Fruit fly (Drosophila melanogaster) whole organism, embryonic: Measurements from ENCODE around the gene CHES-1-like.
A peak's percentile ranks its signal among the peaks of the same experiment; 100 is the strongest.

Source experiments
- Ada2b ChIP-seq: fragments of 200-800 bp; sonication (Bioruptor generic); IDR thresholded peaks from 2 replicates; pipeline ENCODE4 v1.3.6; 2022; ENCODE audit warnings: missing biosample characterization, missing genetic modification characterization
- CG10267 ChIP-seq: fragments of 200-800 bp; sonication (Bioruptor generic); optimal IDR thresholded peaks from 2 replicates; lab custom pipeline; 2018; ENCODE audit warnings: missing biosample characterization, mild to moderate bottlenecking, missing genetic modification characterization, moderate library complexity
- CG11504 ChIP-seq: fragments of 200-800 bp; sonication (Bioruptor generic); optimal IDR thresholded peaks from 3 replicates; lab custom pipeline; 2019; ENCODE audit warnings: missing biosample characterization, mild to moderate bottlenecking, missing genetic modification characterization, moderate library complexity
- CG12391 ChIP-seq: fragments of 200-800 bp; sonication (Bioruptor generic); optimal IDR thresholded peaks from 3 replicates; lab custom pipeline; 2018; ENCODE audit warnings: missing biosample characterization, mild to moderate bottlenecking, missing genetic modification characterization, moderate library complexity
- CG13624 ChIP-seq: fragments of 200-800 bp; sonication (Bioruptor generic); optimal IDR thresholded peaks from 2 replicates; lab custom pipeline; 2016; ENCODE audit warnings: missing biosample characterization, missing genetic modification characterization
- CG14667 ChIP-seq: fragments of 200-800 bp; sonication (Bioruptor generic); IDR thresholded peaks from 2 replicates; pipeline ENCODE4 v1.3.6; 2022; ENCODE audit warnings: missing biosample characterization, missing genetic modification characterization
- CG1603 ChIP-seq: fragments of 200-800 bp; sonication (Bioruptor generic); optimal IDR thresholded peaks from 2 replicates; lab custom pipeline; 2019; ENCODE audit warnings: missing biosample characterization, mild to moderate bottlenecking, missing genetic modification characterization, moderate library complexity
- CG17186 ChIP-seq: fragments of 200-800 bp; sonication (Bioruptor generic); optimal IDR thresholded peaks from 3 replicates; lab custom pipeline; 2017; ENCODE audit warnings: missing biosample characterization, missing genetic modification reagents, missing genetic modification characterization
- CG17359 ChIP-seq: fragments of 200-800 bp; sonication (Bioruptor generic); optimal IDR thresholded peaks from 3 replicates; lab custom pipeline; 2018; ENCODE audit warnings: missing biosample characterization, mild to moderate bottlenecking, missing genetic modification characterization, moderate library complexity
- CG17912 ChIP-seq: fragments of 200-800 bp; sonication (Bioruptor generic); optimal IDR thresholded peaks from 2 replicates; lab custom pipeline; 2018; ENCODE audit warnings: missing biosample characterization, mild to moderate bottlenecking, missing genetic modification characterization
- CG1832 ChIP-seq: fragments of 200-800 bp; sonication (Bioruptor generic); optimal IDR thresholded peaks from 2 replicates; lab custom pipeline; 2017; ENCODE audit warnings: missing biosample characterization, mild to moderate bottlenecking, missing genetic modification characterization, inconsistent platforms
- CG2116 ChIP-seq: fragments of 200-800 bp; sonication (Bioruptor generic); optimal IDR thresholded peaks from 3 replicates; lab custom pipeline; 2018; ENCODE audit warnings: missing biosample characterization, mild to moderate bottlenecking, missing genetic modification characterization
- CG2678 ChIP-seq: fragments of 200-800 bp; sonication (Bioruptor generic); optimal IDR thresholded peaks from 3 replicates; lab custom pipeline; 2019; ENCODE audit warnings: missing biosample characterization, mild to moderate bottlenecking, missing genetic modification characterization, moderate library complexity
- CG30020 ChIP-seq: fragments of 200-800 bp; optimal IDR thresholded peaks from 2 replicates; lab custom pipeline; 2019; ENCODE audit warnings: missing biosample characterization, mild to moderate bottlenecking, missing genetic modification characterization, moderate library complexity
- CG32532 ChIP-seq: fragments of 200-800 bp; sonication (Bioruptor generic); IDR thresholded peaks from 2 replicates; pipeline ENCODE4 v1.3.6; 2022; ENCODE audit warnings: missing biosample characterization, missing genetic modification characterization
- CG4617 ChIP-seq: fragments of 200-800 bp; sonication (Bioruptor generic); optimal IDR thresholded peaks from 3 replicates; lab custom pipeline; 2016; ENCODE audit warnings: missing biosample characterization, missing genetic modification characterization, borderline replicate concordance
- CG4707 ChIP-seq: fragments of 200-800 bp; sonication (Bioruptor generic); optimal IDR thresholded peaks from 2 replicates; lab custom pipeline; 2018; ENCODE audit warnings: missing biosample characterization, mild to moderate bottlenecking, missing genetic modification characterization, moderate library complexity
- CG5245 ChIP-seq: fragments of 200-800 bp; sonication (Bioruptor generic); optimal IDR thresholded peaks from 3 replicates; lab custom pipeline; 2016; ENCODE audit warnings: missing biosample characterization, missing genetic modification characterization
- CG7839 ChIP-seq: fragments of 200-800 bp; sonication (Bioruptor generic); optimal IDR thresholded peaks from 3 replicates; lab custom pipeline; 2018; ENCODE audit warnings: missing biosample characterization, mild to moderate bottlenecking, missing genetic modification characterization, moderate library complexity
- CG9817 ChIP-seq: fragments of 200-800 bp; sonication (Bioruptor generic); optimal IDR thresholded peaks from 2 replicates; lab custom pipeline; 2018; ENCODE audit warnings: missing biosample characterization, mild to moderate bottlenecking, missing genetic modification characterization, moderate library complexity
- CTCF ChIP-seq: fragments of 200-800 bp; sonication (Bioruptor generic); optimal IDR thresholded peaks from 2 replicates; lab custom pipeline; 2017; ENCODE audit warnings: missing biosample characterization, mild to moderate bottlenecking, missing genetic modification characterization, moderate library complexity
- D19A ChIP-seq: fragments of 200-800 bp; optimal IDR thresholded peaks from 3 replicates; lab custom pipeline; 2019; ENCODE audit warnings: missing biosample characterization, mild to moderate bottlenecking, missing genetic modification characterization, moderate library complexity
- Dbx ChIP-seq: fragments of 200-800 bp; sonication (Bioruptor generic); IDR thresholded peaks from 3 replicates; pipeline ENCODE4 v1.3.6; 2022; ENCODE audit warnings: missing biosample characterization, missing genetic modification characterization
- ERR ChIP-seq: fragments of 200-800 bp; sonication (Bioruptor generic); optimal IDR thresholded peaks from 2 replicates; lab custom pipeline; 2016; ENCODE audit warnings: missing biosample characterization, missing genetic modification characterization
- H2.0 ChIP-seq: fragments of 200-800 bp; sonication (Bioruptor generic); IDR thresholded peaks from 2 replicates; pipeline ENCODE4 v1.3.6; 2022; ENCODE audit warnings: missing biosample characterization, missing genetic modification characterization
- HHEX ChIP-seq: fragments of 200-800 bp; sonication (Bioruptor generic); optimal IDR thresholded peaks from 3 replicates; lab custom pipeline; 2017; ENCODE audit warnings: missing biosample characterization, mild to moderate bottlenecking, missing genetic modification characterization, missing genetic modification reagents
- Kr ChIP-seq: fragments of 200-800 bp; sonication (Bioruptor generic); optimal IDR thresholded peaks from 2 replicates; lab custom pipeline; 2017; ENCODE audit warnings: missing biosample characterization, mild to moderate bottlenecking, missing genetic modification characterization
- Nf-YA ChIP-seq: fragments of 200-800 bp; sonication (Bioruptor generic); IDR thresholded peaks from 2 replicates; pipeline ENCODE4 v1.3.6; 2022; ENCODE audit warnings: missing biosample characterization, missing genetic modification characterization
- Nf-YC ChIP-seq: fragments of 200-800 bp; optimal IDR thresholded peaks from 3 replicates; lab custom pipeline; 2019; ENCODE audit warnings: missing biosample characterization, mild to moderate bottlenecking, missing genetic modification characterization, moderate library complexity
- Sin3A ChIP-seq: fragments of >200 bp; optimal IDR thresholded peaks from 2 replicates; lab custom pipeline; 2018
- Sox100B ChIP-seq: fragments of 200-800 bp; sonication (Bioruptor generic); optimal IDR thresholded peaks from 3 replicates; lab custom pipeline; 2018; ENCODE audit warnings: missing biosample characterization, mild to moderate bottlenecking, missing genetic modification characterization
- ac ChIP-seq: fragments of 200-800 bp; sonication (Bioruptor generic); optimal IDR thresholded peaks from 3 replicates; lab custom pipeline; 2017; ENCODE audit warnings: missing biosample characterization, mild to moderate bottlenecking, missing genetic modification characterization
- chinmo ChIP-seq: fragments of 200-800 bp; sonication (Bioruptor generic); IDR thresholded peaks from 4 replicates; pipeline ENCODE4 v1.3.6; 2022; ENCODE audit warnings: missing biosample characterization, missing genetic modification characterization; ENCODE audit not compliant: partially characterized antibody
- chm ChIP-seq: fragments of 200-800 bp; sonication (Bioruptor generic); IDR thresholded peaks from 2 replicates; pipeline ENCODE4 v1.3.6; 2022; ENCODE audit warnings: missing biosample characterization, missing genetic modification characterization
- danr ChIP-seq: fragments of 200-800 bp; sonication (Bioruptor generic); IDR thresholded peaks from 2 replicates; pipeline ENCODE4 v1.3.6; 2022; ENCODE audit warnings: missing biosample characterization, missing genetic modification characterization
- dati ChIP-seq: fragments of 200-800 bp; sonication (Bioruptor generic); IDR thresholded peaks from 2 replicates; pipeline ENCODE4 v1.3.6; 2022; ENCODE audit warnings: missing biosample characterization, missing genetic modification characterization
- dimm ChIP-seq: fragments of 200-800 bp; sonication (Bioruptor generic); IDR thresholded peaks from 2 replicates; pipeline ENCODE4 v1.3.6; 2022; ENCODE audit warnings: missing biosample characterization, missing genetic modification characterization
- dpn ChIP-seq, 2 experiments: fragments of 200-800 bp; sonication (Bioruptor generic); optimal IDR thresholded peaks; 3 replicates each; lab custom pipeline; 2016; ENCODE audit warnings: missing biosample characterization in 2 of 2, missing genetic modification characterization in 2 of 2
- dysf ChIP-seq: fragments of 200-800 bp; sonication (Bioruptor generic); IDR thresholded peaks from 3 replicates; pipeline ENCODE4 v1.3.6; 2022; ENCODE audit warnings: missing biosample characterization, missing genetic modification characterization
- eve ChIP-seq, 2 experiments: fragments of >200 bp; optimal IDR thresholded peaks; 2 replicates each; lab custom pipeline; 2017; ENCODE audit warnings: missing biosample characterization in 2 of 2, missing genetic modification characterization in 2 of 2
- fd64A ChIP-seq: fragments of 200-800 bp; sonication (Bioruptor generic); optimal IDR thresholded peaks from 3 replicates; lab custom pipeline; 2018; ENCODE audit warnings: missing biosample characterization, mild to moderate bottlenecking, missing genetic modification characterization
- fd96Cb ChIP-seq: fragments of 200-800 bp; sonication (Bioruptor generic); optimal IDR thresholded peaks from 2 replicates; lab custom pipeline; 2018; ENCODE audit warnings: missing biosample characterization, mild to moderate bottlenecking, missing genetic modification characterization, moderate library complexity
- gcm ChIP-seq: fragments of 200-800 bp; sonication (Bioruptor generic); optimal IDR thresholded peaks from 2 replicates; lab custom pipeline; 2019; ENCODE audit warnings: missing biosample characterization, mild to moderate bottlenecking, missing genetic modification characterization, moderate library complexity
- h ChIP-seq: fragments of >200 bp; optimal IDR thresholded peaks from 2 replicates; lab custom pipeline; 2017
- inv ChIP-seq: fragments of 200-800 bp; sonication (Bioruptor generic); IDR thresholded peaks from 2 replicates; pipeline ENCODE4 v1.3.6; 2022; ENCODE audit warnings: missing biosample characterization, missing genetic modification characterization; ENCODE audit not compliant: partially characterized antibody
- ken ChIP-seq: fragments of 200-800 bp; sonication (Bioruptor generic); IDR thresholded peaks from 3 replicates; pipeline ENCODE4 v1.3.6; 2022; ENCODE audit warnings: missing biosample characterization, missing genetic modification characterization
- nau ChIP-seq: fragments of 200-800 bp; sonication (Bioruptor generic); optimal IDR thresholded peaks from 3 replicates; lab custom pipeline; 2017; ENCODE audit warnings: missing biosample characterization, mild to moderate bottlenecking, missing genetic modification characterization, missing genetic modification reagents
- odd ChIP-seq: fragments of 200-800 bp; sonication (Bioruptor generic); optimal IDR thresholded peaks from 2 replicates; lab custom pipeline; 2017; ENCODE audit warnings: missing biosample characterization, mild to moderate bottlenecking, missing genetic modification characterization
- otp ChIP-seq: fragments of 200-800 bp; sonication (Bioruptor generic); IDR thresholded peaks from 3 replicates; pipeline ENCODE4, ENCODE4 v1.3.6; 2022; ENCODE audit warnings: missing biosample characterization, missing genetic modification characterization
- pros ChIP-seq: fragments of 200-800 bp; sonication (Bioruptor generic); optimal IDR thresholded peaks from 3 replicates; lab custom pipeline; 2019; ENCODE audit warnings: missing biosample characterization, mild to moderate bottlenecking, missing genetic modification characterization, moderate library complexity
- schlank ChIP-seq: fragments of 200-800 bp; sonication (Bioruptor generic); optimal IDR thresholded peaks from 2 replicates; lab custom pipeline; 2018; ENCODE audit warnings: missing biosample characterization, mild to moderate bottlenecking, missing genetic modification characterization
- slp2 ChIP-seq: fragments of 200-800 bp; sonication (Bioruptor generic); optimal IDR thresholded peaks from 2 replicates; lab custom pipeline; 2016; ENCODE audit warnings: missing biosample characterization, missing genetic modification characterization
- ttk ChIP-seq: fragments of 200-800 bp; sonication (Bioruptor generic); IDR thresholded peaks from 2 replicates; pipeline ENCODE4 v2.1.2; 2022; ENCODE audit warnings: missing biosample characterization, missing genetic modification characterization
- wdn ChIP-seq: fragments of 200-800 bp; sonication (Bioruptor generic); IDR thresholded peaks from 2 replicates; pipeline ENCODE4 v1.3.6; 2022; ENCODE audit warnings: missing biosample characterization, missing genetic modification characterization
- wek ChIP-seq: fragments of 200-800 bp; sonication (Bioruptor generic); optimal IDR thresholded peaks from 3 replicates; lab custom pipeline; 2018; ENCODE audit warnings: missing biosample characterization, mild to moderate bottlenecking, missing genetic modification characterization, moderate library complexity

Gene CHES-1-like

DNA sequence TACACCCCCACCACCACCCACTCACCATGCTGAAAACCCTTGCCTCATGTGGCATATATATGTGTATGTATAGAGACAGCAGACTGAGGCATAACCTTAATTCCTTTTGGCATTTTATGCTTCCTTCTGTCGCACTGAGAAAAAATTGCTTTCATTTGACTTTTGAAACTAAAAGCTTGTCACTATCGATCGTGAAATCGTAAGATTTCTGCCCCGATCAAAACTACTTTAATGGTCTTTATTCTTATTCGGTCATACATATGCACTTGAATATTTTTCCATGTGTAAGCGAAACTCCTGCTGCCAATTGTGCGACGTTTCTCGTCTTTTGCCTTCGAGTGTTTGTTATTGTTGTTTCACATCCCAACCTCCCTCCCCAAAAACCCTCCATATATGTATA, 51.8 kb downstream of the CHES-1-like start (continued):
- TF ChIP-seq danr (no peak), CG17186 (GFP tag; lab: Kevin White, UChicago) (no peak), Nf-YC (tag; lab: Kevin White, UChicago) (no peak), inv (no peak), fd64A (GFP tag; lab: Kevin White, UChicago) (no peak), Dbx (no peak), ERR (GFP tag; lab: Kevin White, UChicago) (no peak), ken (no peak), CG14667 (GFP tag; lab: Robert Waterston, UW) (no peak), wek (no peak), CG4617 (GFP tag; lab: Kevin White, UChicago) (no peak), CG2116 (GFP tag; lab: Kevin White, UChicago) (no peak), CG2678 (peak; percentile 14), slp2 (GFP tag; lab: Kevin White, UChicago) (no peak), Ada2b (no peak), CG10267 (tag; lab: Kevin White, UChicago) (no peak), CG17359 (tag; lab: Kevin White, UChicago) (peak; percentile 3), CG4707 (no peak), H2.0 (peak; percentile 21; the same call in 1 of the 2 replicates), CG30020 (tag; lab: Kevin White, UChicago) (no peak), nau (GFP tag; lab: Kevin White, UChicago) (no peak), CG1603 (tag; lab: Kevin White, UChicago) (peak; percentile 7), Nf-YA (GFP tag; lab: Robert Waterston, UW) (no peak), CG32532 (GFP tag; lab: Robert Waterston, UW) (no peak), CG13624 (no peak), Kr (GFP tag; lab: Kevin White, UChicago) (no peak), CG11504 (peak; percentile 20), schlank (tag; lab: Kevin White, UChicago) (no peak), eve (GFP tag; optimal IDR thresholded peaks at IDR 0.05; lab: Kevin White, UChicago) (no peak), ttk (GFP tag; lab: Robert Waterston, UW) (no peak), CG1832 (GFP tag; lab: Kevin White, UChicago) (no peak), CG12391 (no peak), ac (GFP tag; lab: Kevin White, UChicago) (no peak), CG7839 (tag; lab: Kevin White, UChicago) (peak; percentile 0)

DNA sequence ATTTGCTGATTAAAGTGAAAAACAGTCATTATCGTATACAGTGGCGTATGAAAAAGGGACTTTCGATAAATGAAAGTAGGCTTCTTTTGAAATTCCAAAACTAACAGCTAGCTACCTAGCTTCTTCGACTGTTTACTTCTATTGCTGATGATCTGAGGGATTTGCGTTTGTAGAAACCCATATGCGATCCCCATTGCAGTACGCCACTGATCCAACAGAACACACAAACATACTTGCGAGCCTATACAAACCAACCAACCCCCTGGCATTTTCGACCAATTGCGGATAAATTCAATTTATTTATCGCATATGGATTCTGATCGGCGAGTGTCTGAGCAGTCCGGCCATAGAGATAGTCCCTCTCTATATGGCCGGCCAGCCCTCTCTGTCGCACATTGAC, 57.5 kb downstream of the CHES-1-like start:
- TF ChIP-seq dysf (GFP tag; lab: Robert Waterston, UW) (peak; percentile 81), CG5245 (peak; percentile 12), fd96Cb (tag; lab: Kevin White, UChicago) (peak; percentile 58), CG17912 (GFP tag; lab: Kevin White, UChicago) (no peak), h (no peak), HHEX (peak; percentile 70), wdn (GFP tag; lab: Robert Waterston, UW) (peak; percentile 48; the same call in 1 of the 2 replicates), chinmo (GFP tag; lab: Robert Waterston, UW) (no peak), CTCF (GFP tag; lab: Kevin White, UChicago) (no peak), odd (GFP tag; lab: Kevin White, UChicago) (no peak), D19A (tag; lab: Kevin White, UChicago) (peak; percentile 57), dimm (GFP tag; lab: Robert Waterston, UW) (no peak), pros (no peak), Sox100B (GFP tag; lab: Kevin White, UChicago) (peak; percentile 22), otp (peak; percentile 62; the same call in 1 of the 3 replicates), chm (GFP tag; lab: Robert Waterston, UW) (peak; percentile 70), Sin3A (lab: Kevin White, UChicago) (no peak), dati (GFP tag; lab: Robert Waterston, UW) (0 out of 2 replicates have a peak, but pooled peaks have one; percentile 35), gcm (GFP tag; lab: Kevin White, UChicago) (peak; percentile 34), dpn (GFP tag; optimal IDR thresholded peaks at IDR 0.05; lab: Kevin White, UChicago) (peak; percentile 48 to 76), CG9817 (tag; lab: Kevin White, UChicago) (peak; percentile 76)
